Worm (Caenorhabditis elegans) whole organism, L1 larva: ENCODE data around the gene arrd-14.

Experiments used
- C04F5.9 ChIP-seq: sonication (generic microtip); optimal IDR thresholded peaks from 2 replicates; lab custom pipeline; 2016; ENCODE audit warnings: missing genetic modification characterization, missing compliant biosample characterization
- F16B12.6 ChIP-seq: fragments of 150-350 bp; optimal IDR thresholded peaks from 2 replicates; lab custom pipeline; 2014; ENCODE audit warnings: missing biosample characterization, missing genetic modification characterization
- Y116A8C.19 ChIP-seq: sonication (generic microtip); optimal IDR thresholded peaks from 2 replicates; lab custom pipeline; 2016; ENCODE audit warnings: missing compliant biosample characterization, missing genetic modification characterization, borderline replicate concordance
- alr-1 ChIP-seq: fragments of 200-800 bp; sonication (Bioruptor generic); optimal IDR thresholded peaks from 2 replicates; lab custom pipeline; 2018; ENCODE audit warnings: borderline replicate concordance, mild to moderate bottlenecking, missing genetic modification characterization, missing compliant biosample characterization
- blmp-1 ChIP-seq: fragments of 150-350 bp; optimal IDR thresholded peaks from 2 replicates; lab custom pipeline; 2014; ENCODE audit warnings: missing biosample characterization, missing genetic modification characterization
- ceh-8 ChIP-seq: fragments of 200-800 bp; sonication (Bioruptor generic); optimal IDR thresholded peaks from 2 replicates; lab custom pipeline; 2018; ENCODE audit warnings: mild to moderate bottlenecking, missing genetic modification characterization, moderate library complexity, missing compliant biosample characterization
- ceh-82 ChIP-seq, 3 experiments: fragments of 150-350 bp in 1 of 3; sonication (generic microtip) in 2 of 3; optimal IDR thresholded peaks; 2 replicates each; lab custom pipeline; 2014 to 2017; ENCODE audit warnings: missing biosample characterization in 3 of 3, missing genetic modification characterization in 3 of 3
- egl-13 ChIP-seq: sonication (generic microtip); optimal IDR thresholded peaks from 2 replicates; lab custom pipeline; 2016; ENCODE audit warnings: missing genotype, missing genetic modification reagents, missing genetic modification characterization, missing compliant biosample characterization
- egl-27 ChIP-seq, 2 experiments: fragments of 150-350 bp in 1 of 2; sonication (generic microtip); optimal IDR thresholded peaks; 3 replicates each; lab custom pipeline; 2017 to 2018; ENCODE audit warnings: missing biosample characterization in 2 of 2, missing genetic modification characterization in 2 of 2, missing genetic modification reagents in 2 of 2
- elt-2 ChIP-seq: sonication (generic microtip); optimal IDR thresholded peaks from 2 replicates; lab custom pipeline; 2016; ENCODE audit warnings: missing genetic modification characterization, mild to moderate bottlenecking, inconsistent platforms, missing compliant biosample characterization, missing genetic modification reagents
- ets-5 ChIP-seq: fragments of 200-800 bp; sonication (Bioruptor generic); IDR thresholded peaks from 2 replicates; pipeline ENCODE4 v1.3.6; 2022; ENCODE audit warnings: missing genetic modification characterization, missing compliant biosample characterization
- fkh-4 ChIP-seq: sonication (generic microtip); optimal IDR thresholded peaks from 2 replicates; lab custom pipeline; 2016; ENCODE audit warnings: missing compliant biosample characterization, missing genetic modification characterization, borderline replicate concordance
- fos-1 ChIP-seq: fragments of 150-350 bp; optimal IDR thresholded peaks from 2 replicates; lab custom pipeline; 2014; ENCODE audit warnings: missing biosample characterization, missing genetic modification characterization
- hpl-2 ChIP-seq: fragments of 150-350 bp; optimal IDR thresholded peaks from 2 replicates; lab custom pipeline; 2014; ENCODE audit warnings: missing biosample characterization, missing genetic modification reagents, missing genetic modification characterization
- isw-1 ChIP-seq: fragments of 200-800 bp; sonication (Bioruptor generic); IDR thresholded peaks from 2 replicates; pipeline ENCODE4 v1.3.6; 2022; ENCODE audit warnings: missing genetic modification characterization, missing compliant biosample characterization
- lin-13 ChIP-seq: fragments of 150-350 bp; optimal IDR thresholded peaks from 2 replicates; lab custom pipeline; 2014; ENCODE audit warnings: missing biosample characterization, missing genetic modification reagents, missing genetic modification characterization
- lin-39 ChIP-seq: fragments of 150-350 bp; optimal IDR thresholded peaks from 2 replicates; lab custom pipeline; 2014; ENCODE audit warnings: missing biosample characterization, missing genetic modification reagents, missing genetic modification characterization
- lsy-2 ChIP-seq, 2 experiments: fragments of 150-350 bp; optimal IDR thresholded peaks; 2 replicates each; lab custom pipeline; 2014; ENCODE audit warnings: missing biosample characterization in 2 of 2, missing genetic modification characterization in 2 of 2
- nhr-11 ChIP-seq: fragments of 150-350 bp; optimal IDR thresholded peaks from 2 replicates; lab custom pipeline; 2014; ENCODE audit warnings: missing biosample characterization, missing genetic modification characterization
- nhr-19 ChIP-seq: fragments of 200-800 bp; sonication (Bioruptor generic); conservative IDR thresholded peaks from 2 replicates; pipeline ENCODE4 v1.3.6; 2022; ENCODE audit warnings: missing genetic modification characterization, missing compliant biosample characterization
- nhr-20 ChIP-seq: sonication (generic microtip); optimal IDR thresholded peaks from 2 replicates; lab custom pipeline; 2016; ENCODE audit warnings: mild to moderate bottlenecking, missing genetic modification characterization, missing compliant biosample characterization
- nhr-237 ChIP-seq: fragments of 150-350 bp; optimal IDR thresholded peaks from 2 replicates; lab custom pipeline; 2014; ENCODE audit warnings: missing biosample characterization, missing genetic modification characterization
- nhr-71 ChIP-seq: sonication (generic microtip); optimal IDR thresholded peaks from 2 replicates; lab custom pipeline; 2016; ENCODE audit warnings: mild to moderate bottlenecking, missing genetic modification characterization, moderate library complexity, missing compliant biosample characterization
- nhr-76 ChIP-seq: sonication (generic microtip); optimal IDR thresholded peaks from 2 replicates; lab custom pipeline; 2017; ENCODE audit warnings: missing biosample characterization, missing genetic modification characterization
- nhr-90 ChIP-seq: sonication (generic microtip); optimal IDR thresholded peaks from 2 replicates; lab custom pipeline; 2016; ENCODE audit warnings: mild to moderate bottlenecking, missing genetic modification characterization, missing compliant biosample characterization; ENCODE audit not compliant: poor library complexity
- pqm-1 ChIP-seq: sonication (generic microtip); optimal IDR thresholded peaks from 3 replicates; lab custom pipeline; 2017; ENCODE audit warnings: missing biosample characterization, missing genetic modification characterization
- rnt-1 ChIP-seq: sonication (generic microtip); optimal IDR thresholded peaks from 2 replicates; lab custom pipeline; 2016; ENCODE audit warnings: mild to moderate bottlenecking, missing genetic modification characterization, moderate library complexity, missing compliant biosample characterization
- sptf-1 ChIP-seq: fragments of 150-350 bp; optimal IDR thresholded peaks from 2 replicates; lab custom pipeline; 2014; ENCODE audit warnings: missing biosample characterization, missing genetic modification characterization
- sup-37 ChIP-seq: fragments of 200-800 bp; sonication (Bioruptor generic); optimal IDR thresholded peaks from 2 replicates; lab custom pipeline; 2018; ENCODE audit warnings: mild to moderate bottlenecking, missing genetic modification characterization, missing compliant biosample characterization
- tlp-1 ChIP-seq: fragments of 150-350 bp; optimal IDR thresholded peaks from 2 replicates; lab custom pipeline; 2014; ENCODE audit warnings: missing biosample characterization, missing genetic modification characterization
- unc-130 ChIP-seq: fragments of 150-350 bp; optimal IDR thresholded peaks from 2 replicates; lab custom pipeline; 2017; ENCODE audit warnings: missing biosample characterization, missing genetic modification characterization, inconsistent platforms
- unc-30 ChIP-seq: sonication (generic microtip); optimal IDR thresholded peaks from 2 replicates; lab custom pipeline; 2017; ENCODE audit warnings: missing biosample characterization, missing genetic modification characterization
- vab-15 ChIP-seq: sonication (generic microtip); optimal IDR thresholded peaks from 2 replicates; lab custom pipeline; 2017; ENCODE audit warnings: missing genotype, mild to moderate bottlenecking, missing genetic modification characterization, missing compliant biosample characterization
- zag-1 ChIP-seq: fragments of 150-350 bp; optimal IDR thresholded peaks from 2 replicates; lab custom pipeline; 2014; ENCODE audit warnings: missing biosample characterization, missing genetic modification characterization
- ztf-11 ChIP-seq, 2 experiments: sonication (generic microtip); optimal IDR thresholded peaks; 2 replicates each; lab custom pipeline; 2016 to 2017; ENCODE audit warnings: missing genetic modification characterization in 2 of 2, missing biosample characterization in 1 of 2, missing compliant biosample characterization in 1 of 2

The arrd-14 gene

DNA sequence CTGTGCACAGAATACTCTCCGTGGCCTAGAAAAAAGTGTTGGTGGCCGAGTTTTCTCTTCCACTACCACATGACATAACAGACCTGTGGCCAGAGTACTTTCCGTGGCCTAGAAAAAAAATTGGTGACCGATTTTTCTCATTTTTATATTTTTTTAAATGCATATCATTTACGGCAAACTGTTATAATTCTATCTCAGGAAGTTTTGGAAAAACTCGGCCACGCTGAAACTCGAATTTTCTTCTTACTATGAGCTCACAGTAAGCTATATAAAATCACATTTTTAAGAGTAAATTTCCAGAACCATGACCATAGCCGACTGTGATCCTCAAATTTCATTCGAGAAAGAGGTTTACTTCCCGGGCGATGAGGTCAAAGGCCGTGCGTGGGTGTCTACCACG lies at the start of gene arrd-14:
TSS of gene arrd-14 (plus strand) at position 301 of the 400 bp plus-strand sequence.
- TF ChIP-seq egl-13 (no peak), pqm-1 (no peak), lin-39 (tag; lab: Kevin White, UChicago) (no peak), alr-1 (tag; lab: Kevin White, UChicago) (no peak), sup-37 (GFP tag; lab: Kevin White, UChicago) (no peak), C04F5.9 (tag; lab: Kevin White, UChicago) (no peak), nhr-76 (tag; lab: Kevin White, UChicago) (no peak), vab-15 (no peak), rnt-1 (tag; lab: Kevin White, UChicago) (no peak), hpl-2 (no peak), nhr-19 (GFP tag; lab: Robert Waterston, UW) (no peak), nhr-90 (tag; lab: Kevin White, UChicago) (no peak), lin-13 (GFP tag; lab: Kevin White, UChicago) (no peak), Y116A8C.19 (tag; lab: Kevin White, UChicago) (no peak)

DNA sequence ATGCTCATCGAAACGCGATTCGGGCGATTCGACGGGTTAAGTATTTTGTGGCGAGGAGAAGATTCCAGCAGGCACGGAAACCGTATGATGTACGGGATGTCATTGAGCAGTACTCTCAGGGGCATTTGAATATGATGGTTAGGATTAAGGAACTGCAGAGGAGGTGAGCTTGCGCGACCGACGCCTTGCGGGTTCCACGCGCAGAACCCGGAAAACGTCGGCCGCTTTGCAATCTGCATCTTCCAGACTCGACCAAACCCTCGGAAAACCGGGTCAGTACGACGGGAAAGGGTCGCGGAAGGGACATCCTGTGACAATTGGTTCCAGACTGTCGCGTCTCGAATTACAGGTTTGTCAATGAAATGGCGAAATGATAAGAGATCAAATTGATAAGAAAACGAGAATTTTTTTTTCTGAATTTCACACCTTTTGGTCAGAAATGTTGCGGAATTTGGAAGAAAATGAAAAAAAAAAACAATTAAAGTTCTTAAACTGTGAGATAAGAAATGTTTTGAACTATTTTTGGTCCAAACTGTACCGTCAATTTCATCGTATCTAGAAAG lies 40.5 kb upstream of the arrd-14 start:
- TF ChIP-seq elt-2 (tag; lab: Kevin White, UChicago) (peak; percentile 38), tlp-1 (tag; lab: Kevin White, UChicago) (no peak)

DNA sequence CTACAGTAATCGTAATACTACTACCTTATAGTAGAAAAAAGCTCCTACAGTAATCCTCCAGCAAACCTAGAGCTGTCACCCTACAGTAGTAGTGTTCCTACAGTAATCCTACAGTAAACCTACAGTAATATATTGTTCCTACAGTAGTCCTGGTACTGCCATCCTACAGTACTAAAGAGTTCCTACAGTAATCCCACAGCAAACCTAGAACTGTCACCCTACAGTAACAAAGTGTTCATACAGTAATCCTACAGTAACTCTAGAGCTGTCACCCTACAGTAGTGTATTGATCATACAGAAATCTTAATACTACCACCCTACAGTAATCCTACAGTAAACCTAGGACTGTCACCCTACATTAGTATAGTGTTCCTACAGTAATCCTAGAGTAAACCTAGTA lies 38.9 kb upstream of the arrd-14 start:
- TF ChIP-seq ztf-11 (tag; optimal IDR thresholded peaks at IDR 0.05; lab: Kevin White, UChicago) = no peak
- TF ChIP-seq vab-15 = no peak
- no peak for TF ChIP-seq fkh-4 (tag; lab: Kevin White, UChicago)
- no peak for TF ChIP-seq ets-5 (GFP tag; lab: Robert Waterston, UW)
- TF ChIP-seq nhr-237 (tag; lab: Kevin White, UChicago) = no peak
- no peak for TF ChIP-seq isw-1 (GFP tag; lab: Robert Waterston, UW)
- TF ChIP-seq zag-1 = no peak
- TF ChIP-seq fos-1 (tag; lab: Kevin White, UChicago) = no peak
- TF ChIP-seq sptf-1 (tag; lab: Kevin White, UChicago) = no peak
- TF ChIP-seq egl-27 (tag; optimal IDR thresholded peaks at IDR 0.05; lab: Kevin White, UChicago) = no peak
- TF ChIP-seq unc-30 (tag; lab: Kevin White, UChicago) = no peak
- TF ChIP-seq lin-39 (tag; lab: Kevin White, UChicago) = no peak
- TF ChIP-seq ceh-82 (tag; optimal IDR thresholded peaks at IDR 0.05; lab: Kevin White, UChicago) = no peak
- no peak for TF ChIP-seq alr-1 (tag; lab: Kevin White, UChicago)
- TF ChIP-seq unc-130 = no peak
- no peak for TF ChIP-seq blmp-1 (tag; lab: Kevin White, UChicago)
- TF ChIP-seq lin-13 (GFP tag; lab: Kevin White, UChicago) = no peak

ce11 chrII:13715333-13715732 lies 36.8 kb upstream of the arrd-14 start:
- TF ChIP-seq nhr-71 (tag; lab: Kevin White, UChicago) = no peak
- TF ChIP-seq blmp-1 (tag; lab: Kevin White, UChicago) = no peak
- no peak for TF ChIP-seq fkh-4 (tag; lab: Kevin White, UChicago)
- no peak for TF ChIP-seq nhr-20 (tag; lab: Kevin White, UChicago)
- TF ChIP-seq ceh-8 (GFP tag; lab: Kevin White, UChicago) = no peak
- TF ChIP-seq F16B12.6 (tag; lab: Kevin White, UChicago) = no peak
- TF ChIP-seq nhr-11 (tag; lab: Kevin White, UChicago) = no peak
- TF ChIP-seq lsy-2 (tag; optimal IDR thresholded peaks at IDR 0.05; lab: Kevin White, UChicago) = no peak
- TF ChIP-seq, all 84 proteins: peak for 0
